Fruit fly (Drosophila melanogaster): ENCODE data around the gene Octalpha2R.

The Octalpha2R gene

dm6 chr3R:18783191-18783590, 65.8 kb downstream of the Octalpha2R start (continued):
- TF ChIP-seq sd (tag; optimal IDR thresholded peaks at IDR 0.05) (peak; percentile 16), CG4617 (GFP tag; optimal IDR thresholded peaks at IDR 0.05; ENCODE audit: borderline replicate concordance) (no peak), CG8478 (optimal IDR thresholded peaks at IDR 0.05) (no peak), pum (GFP tag; optimal IDR thresholded peaks at IDR 0.05) (no peak)

dm6 chr3R:18758548-18759257, 90.3 kb downstream of the Octalpha2R start, which contains the start of gene Epg5:
Gene Epg5 (minus strand): TSS chr3R:18758873.
- TF ChIP-seq BEAF-32 (GFP tag; optimal IDR thresholded peaks at IDR 0.05) (peak; percentile 98), CG10321 (GFP tag; IDR thresholded peaks at IDR 0.05) (no peak), CG13624 (GFP tag; optimal IDR thresholded peaks at IDR 0.05) (peak; percentile 83), CG12942 (GFP tag; optimal IDR thresholded peaks at IDR 0.05) (peak; percentile 75), Stat92E (GFP tag; optimal IDR thresholded peaks at IDR 0.05) (no peak), CG31224 (GFP tag; IDR thresholded peaks at IDR 0.05) (peak; percentile 68), inv (GFP tag; IDR thresholded peaks at IDR 0.05; ENCODE audit: partially characterized antibody) (peak; percentile 98), Xbp1 (GFP tag; optimal IDR thresholded peaks at IDR 0.05) (peak; percentile 83), Dek (tag; optimal IDR thresholded peaks at IDR 0.05) (peak; percentile 59), CoRest (tag; optimal IDR thresholded peaks at IDR 0.05) (peak; percentile 84), psq (GFP tag; optimal IDR thresholded peaks at IDR 0.05) (peak; percentile 60), C15 (GFP tag; IDR thresholded peaks at IDR 0.05) (no peak), CG31388 (GFP tag; optimal IDR thresholded peaks at IDR 0.05) (peak; percentile 11), Hsf (GFP tag; optimal IDR thresholded peaks at IDR 0.05) (peak; percentile 80), esg (GFP tag; conservative IDR thresholded peaks at IDR 0.05) (peak; percentile 56), onecut (GFP tag; IDR thresholded peaks at IDR 0.05) (peak; percentile 6; the same call in 1 of the 2 replicates), knrl (GFP tag; IDR thresholded peaks at IDR 0.05; ENCODE audit: partially characterized antibody) (peak; percentile 100), CG5180 (GFP tag; optimal IDR thresholded peaks at IDR 0.05) (no peak), Hmx (GFP tag; optimal IDR thresholded peaks at IDR 0.05) (no peak), ewg (GFP tag; optimal IDR thresholded peaks at IDR 0.05) (peak; percentile 27), CG4404 (GFP tag; IDR thresholded peaks at IDR 0.05) (peak; percentile 63), Dbx (GFP tag; IDR thresholded peaks at IDR 0.05) (peak; percentile 80), CG14965 (GFP tag; optimal IDR thresholded peaks at IDR 0.05; ENCODE audit: borderline replicate concordance) (no peak), dati (GFP tag; IDR thresholded peaks at IDR 0.05) (no peak), Kr (GFP tag; optimal IDR thresholded peaks at IDR 0.05) (no peak), CG12659 (GFP tag; optimal IDR thresholded peaks at IDR 0.05) (peak; percentile 73), unpg (GFP tag; optimal IDR thresholded peaks at IDR 0.05) (no peak), unc-4 (GFP tag; IDR thresholded peaks at IDR 0.05; ENCODE audit: partially characterized antibody) (peak; percentile 97), repo (GFP tag; optimal IDR thresholded peaks at IDR 0.05) (peak; percentile 38), Mes4 (GFP tag; optimal IDR thresholded peaks at IDR 0.05) (no peak), CG2712 (tag; optimal IDR thresholded peaks at IDR 0.05) (no peak), sr (GFP tag; IDR thresholded peaks at IDR 0.05) (no peak), al (GFP tag; IDR thresholded peaks at IDR 0.05) (peak; percentile 73), CG30431 (GFP tag; optimal IDR thresholded peaks at IDR 0.05) (peak; percentile 30), CG18599 (GFP tag; optimal IDR thresholded peaks at IDR 0.05) (peak; percentile 66), NC2α (GFP tag; optimal IDR thresholded peaks at IDR 0.05) (no peak), Nf-YA (GFP tag; IDR thresholded peaks at IDR 0.05) (0 out of 2 replicates have a peak, but pooled peaks have one; percentile 20), Ssrp (tag; optimal IDR thresholded peaks at IDR 0.05) (peak; percentile 52), MBD-R2 (GFP tag; IDR thresholded peaks at IDR 0.05) (peak; percentile 83), CG33557 (GFP tag; optimal IDR thresholded peaks at IDR 0.05) (no peak), GATAe (GFP tag; conservative IDR thresholded peaks at IDR 0.05) (no peak; the same call in 1 of the 2 replicates), tll (GFP tag; optimal IDR thresholded peaks at IDR 0.05) (peak in 1 of 2 experiments; percentile 62), Lpt (GFP tag; optimal IDR thresholded peaks at IDR 0.05) (no peak), vvl (GFP tag; IDR thresholded peaks at IDR 0.05) (peak; percentile 53)

Data from whole organism, embryonic.